Fruit fly (Drosophila melanogaster): ENCODE measurements around the gene CG4367.

CG4367 gene

DNA sequence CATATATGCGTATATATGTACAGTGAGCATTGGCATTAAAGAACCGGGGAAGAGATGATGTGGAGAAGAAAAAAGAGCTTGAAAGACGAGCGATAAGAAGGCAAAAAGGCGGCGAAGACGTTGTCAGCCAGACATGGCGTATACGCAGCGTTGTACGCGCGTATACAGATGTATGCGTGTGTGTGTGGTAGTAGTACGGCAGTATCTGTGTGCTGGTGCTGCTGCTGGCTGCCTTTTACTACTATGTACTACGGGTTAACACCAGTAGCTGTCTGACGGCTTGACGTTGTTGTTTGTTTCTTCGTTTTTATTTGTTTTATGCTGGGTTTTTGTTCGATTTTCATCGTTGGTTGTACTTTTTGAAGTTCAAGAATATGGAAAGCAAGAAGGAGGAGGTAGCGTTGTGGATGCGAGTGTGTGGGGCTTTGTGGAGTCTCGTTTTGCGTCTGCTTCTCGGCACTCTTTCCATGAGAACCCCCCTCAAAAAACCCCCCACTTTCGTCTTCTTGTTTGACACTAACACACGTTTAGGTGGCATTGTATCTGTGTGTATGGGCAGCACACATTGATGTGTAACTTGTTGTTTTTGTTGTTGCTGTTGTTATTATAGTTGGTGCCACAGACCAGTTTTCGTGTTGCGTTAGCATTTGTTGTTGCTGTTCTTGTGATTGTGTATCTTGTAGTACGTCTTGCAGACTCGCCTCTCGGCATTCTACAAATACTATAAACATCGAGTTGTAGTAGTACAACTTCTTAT, 47.4 kb downstream of the CG4367 start (continued):
- TF ChIP-seq CG1603 (tag; optimal IDR thresholded peaks at IDR 0.05) (no peak), Ada2b (GFP tag; IDR thresholded peaks at IDR 0.05) (no peak), CG9876 (GFP tag; optimal IDR thresholded peaks at IDR 0.05) (no peak), gcm (GFP tag; optimal IDR thresholded peaks at IDR 0.05) (peak; percentile 22), tgo (GFP tag; IDR thresholded peaks at IDR 0.05) (no peak), CG17186 (GFP tag; optimal IDR thresholded peaks at IDR 0.05) (no peak), CoRest (tag; optimal IDR thresholded peaks at IDR 0.05) (no peak), Stat92E (GFP tag; optimal IDR thresholded peaks at IDR 0.05) (no peak), NC2α (GFP tag; optimal IDR thresholded peaks at IDR 0.05) (no peak), CG1647 (GFP tag; optimal IDR thresholded peaks at IDR 0.05) (no peak), CG12659 (GFP tag; optimal IDR thresholded peaks at IDR 0.05) (no peak), MESR4 (GFP tag; optimal IDR thresholded peaks at IDR 0.05) (no peak), Dfd (GFP tag; optimal IDR thresholded peaks at IDR 0.05) (no peak), CG13424 (tag; optimal IDR thresholded peaks at IDR 0.05) (no peak), CG12155 (GFP tag; optimal IDR thresholded peaks at IDR 0.05) (no peak), lbe (GFP tag; optimal IDR thresholded peaks at IDR 0.05) (peak; percentile 55), CG32532 (GFP tag; IDR thresholded peaks at IDR 0.05) (no peak), schlank (tag; optimal IDR thresholded peaks at IDR 0.05) (no peak), bowl (GFP tag; IDR thresholded peaks at IDR 0.05) (peak; percentile 88), Hmr (GFP tag; optimal IDR thresholded peaks at IDR 0.05) (peak; percentile 24), Dip2 (GFP tag; IDR thresholded peaks at IDR 0.05) (no peak), CG3847 (GFP tag; IDR thresholded peaks at IDR 0.05) (peak; percentile 25; the same call in 1 of the 2 replicates), Kr (GFP tag; optimal IDR thresholded peaks at IDR 0.05) (no peak), CG18011 (GFP tag; optimal IDR thresholded peaks at IDR 0.05) (no peak), CG30431 (GFP tag; optimal IDR thresholded peaks at IDR 0.05) (no peak), GATAe (GFP tag; conservative IDR thresholded peaks at IDR 0.05) (no peak), Meics (GFP tag; optimal IDR thresholded peaks at IDR 0.05) (no peak), row (GFP tag; IDR thresholded peaks at IDR 0.05) (no peak; the same call in 2 of the 3 replicates), CG34376 (GFP tag; optimal IDR thresholded peaks at IDR 0.05) (peak; percentile 10), CG12219 (GFP tag; optimal IDR thresholded peaks at IDR 0.05) (peak; percentile 0), CG12236 (GFP tag; optimal IDR thresholded peaks at IDR 0.05) (no peak), CG4328 (GFP tag; optimal IDR thresholded peaks at IDR 0.05) (peak; percentile 11), en (GFP tag; optimal IDR thresholded peaks at IDR 0.05) (no peak), vnd (GFP tag; IDR thresholded peaks at IDR 0.05; ENCODE audit: partially characterized antibody) (no peak), repo (GFP tag; optimal IDR thresholded peaks at IDR 0.05) (no peak), cwo (GFP tag; optimal IDR thresholded peaks at IDR 0.05) (no peak), CG8478 (optimal IDR thresholded peaks at IDR 0.05) (no peak), Oaz (GFP tag; IDR thresholded peaks at IDR 0.05) (no peak), CG8290 (GFP tag; optimal IDR thresholded peaks at IDR 0.05) (no peak), CG8290 (tag; optimal IDR thresholded peaks at IDR 0.05) (no peak), sima (GFP tag; optimal IDR thresholded peaks at IDR 0.05) (no peak), CG3995 (GFP tag; optimal IDR thresholded peaks at IDR 0.05) (no peak), wor (GFP tag; IDR thresholded peaks at IDR 0.05) (no peak), Lim3 (GFP tag; IDR thresholded peaks at IDR 0.05) (no peak), CG7987 (GFP tag; optimal IDR thresholded peaks at IDR 0.05) (no peak), Dp (GFP tag; optimal IDR thresholded peaks at IDR 0.05) (no peak), CG16815 (GFP tag; optimal IDR thresholded peaks at IDR 0.05) (no peak), BEAF-32 (GFP tag; optimal IDR thresholded peaks at IDR 0.05) (no peak), CG9727 (GFP tag; optimal IDR thresholded peaks at IDR 0.05) (peak; percentile 10), CkIIα-i1 (GFP tag; IDR thresholded peaks at IDR 0.05) (no peak)
